Fruit fly (Drosophila melanogaster) whole organism, embryonic: ENCODE data around the gene CG31549.
A peak's percentile ranks its signal among the peaks of the same experiment; 100 is the strongest.

Source experiments
- Antp ChIP-seq: fragments of 200-800 bp; sonication (Bioruptor generic); optimal IDR thresholded peaks from 3 replicates; lab custom pipeline; 2016; ENCODE audit warnings: missing biosample characterization, missing genetic modification characterization
- CG10654 ChIP-seq: fragments of 200-800 bp; sonication (Bioruptor generic); optimal IDR thresholded peaks from 2 replicates; lab custom pipeline; 2016; ENCODE audit warnings: missing biosample characterization, missing genetic modification characterization
- CG12744 ChIP-seq: fragments of 200-800 bp; sonication (Bioruptor generic); optimal IDR thresholded peaks from 2 replicates; lab custom pipeline; 2016; ENCODE audit warnings: missing biosample characterization, missing genetic modification characterization
- CG13296 ChIP-seq: fragments of 200-800 bp; sonication (Bioruptor generic); optimal IDR thresholded peaks from 3 replicates; lab custom pipeline; 2018; ENCODE audit warnings: missing biosample characterization, mild to moderate bottlenecking, missing genetic modification characterization
- CG15514 ChIP-seq: fragments of 200-800 bp; sonication (Bioruptor generic); optimal IDR thresholded peaks from 3 replicates; lab custom pipeline; 2017; ENCODE audit warnings: missing biosample characterization, missing genetic modification characterization, mild to moderate bottlenecking, moderate library complexity, missing genetic modification reagents
- CG16813 ChIP-seq: fragments of 200-800 bp; sonication (Bioruptor generic); IDR thresholded peaks from 3 replicates; pipeline ENCODE4 v1.3.6; 2022; ENCODE audit warnings: missing biosample characterization, missing genetic modification characterization; ENCODE audit not compliant: partially characterized antibody
- CG17385 ChIP-seq: fragments of 200-800 bp; sonication (Bioruptor generic); optimal IDR thresholded peaks from 3 replicates; lab custom pipeline; 2018; ENCODE audit warnings: missing biosample characterization, mild to moderate bottlenecking, missing genetic modification characterization
- CG17802 ChIP-seq: fragments of 200-800 bp; sonication (Bioruptor generic); optimal IDR thresholded peaks from 2 replicates; lab custom pipeline; 2018; ENCODE audit warnings: missing biosample characterization, mild to moderate bottlenecking, missing genetic modification characterization, moderate library complexity
- CG17912 ChIP-seq: fragments of 200-800 bp; sonication (Bioruptor generic); optimal IDR thresholded peaks from 2 replicates; lab custom pipeline; 2018; ENCODE audit warnings: missing biosample characterization, mild to moderate bottlenecking, missing genetic modification characterization
- CG1792 ChIP-seq: fragments of 200-800 bp; sonication (Bioruptor generic); optimal IDR thresholded peaks from 2 replicates; lab custom pipeline; 2016; ENCODE audit warnings: missing biosample characterization, missing genetic modification characterization
- CG4424 ChIP-seq: fragments of 200-800 bp; sonication (Bioruptor generic); optimal IDR thresholded peaks from 3 replicates; lab custom pipeline; 2016; ENCODE audit warnings: missing biosample characterization, missing genetic modification characterization
- CG4854 ChIP-seq: fragments of 200-800 bp; sonication (Bioruptor generic); optimal IDR thresholded peaks from 2 replicates; lab custom pipeline; 2016; ENCODE audit warnings: missing biosample characterization, missing genetic modification characterization, inconsistent platforms
- CG6654 ChIP-seq: fragments of 200-800 bp; sonication (Bioruptor generic); optimal IDR thresholded peaks from 2 replicates; lab custom pipeline; 2017; ENCODE audit warnings: missing biosample characterization, mild to moderate bottlenecking, missing genetic modification characterization
- CG6854 ChIP-seq: fragments of 200-800 bp; sonication (Bioruptor generic); optimal IDR thresholded peaks from 3 replicates; lab custom pipeline; 2017; ENCODE audit warnings: missing biosample characterization, mild to moderate bottlenecking, missing genetic modification characterization
- CG7928 ChIP-seq: fragments of 200-800 bp; sonication (Bioruptor generic); optimal IDR thresholded peaks from 2 replicates; lab custom pipeline; 2017; ENCODE audit warnings: missing biosample characterization, mild to moderate bottlenecking, missing genetic modification characterization
- CG8478 ChIP-seq: fragments of >200 bp; optimal IDR thresholded peaks from 2 replicates; lab custom pipeline; 2018
- CHES-1-like ChIP-seq: fragments of 200-800 bp; sonication (Bioruptor generic); optimal IDR thresholded peaks from 2 replicates; lab custom pipeline; 2016; ENCODE audit warnings: missing biosample characterization, missing genetic modification characterization
- Camta ChIP-seq: fragments of 200-800 bp; sonication (Bioruptor generic); optimal IDR thresholded peaks from 2 replicates; lab custom pipeline; 2016; ENCODE audit warnings: missing biosample characterization, missing genetic modification characterization
- Gsc ChIP-seq: fragments of 200-800 bp; sonication (Bioruptor generic); IDR thresholded peaks from 2 replicates; pipeline ENCODE4 v1.3.6; 2022; ENCODE audit warnings: missing biosample characterization, missing genetic modification characterization
- HLH4C ChIP-seq: fragments of 200-800 bp; sonication (Bioruptor generic); IDR thresholded peaks from 3 replicates; pipeline ENCODE4 v1.3.6; 2022; ENCODE audit warnings: missing biosample characterization, missing genetic modification characterization; ENCODE audit not compliant: partially characterized antibody
- HmgZ ChIP-seq: fragments of 200-800 bp; sonication (Bioruptor generic); optimal IDR thresholded peaks from 2 replicates; lab custom pipeline; 2018; ENCODE audit warnings: missing biosample characterization, mild to moderate bottlenecking, missing genetic modification characterization
- Hmx ChIP-seq: fragments of 200-800 bp; sonication (Bioruptor generic); optimal IDR thresholded peaks from 2 replicates; lab custom pipeline; 2016; ENCODE audit warnings: missing biosample characterization, missing genetic modification characterization
- Hsf ChIP-seq: fragments of 200-800 bp; sonication (Bioruptor generic); optimal IDR thresholded peaks from 3 replicates; lab custom pipeline; 2016; ENCODE audit warnings: missing biosample characterization, missing genetic modification characterization
- Jarid2 ChIP-seq: fragments of 200-800 bp; sonication (Bioruptor generic); optimal IDR thresholded peaks from 3 replicates; lab custom pipeline; 2017; ENCODE audit warnings: mild to moderate bottlenecking, missing biosample characterization, missing genetic modification reagents, missing genetic modification characterization
- Lhr ChIP-seq: fragments of 200-800 bp; sonication (Bioruptor generic); optimal IDR thresholded peaks from 3 replicates; lab custom pipeline; 2017; ENCODE audit warnings: mild to moderate bottlenecking, missing biosample characterization, missing genetic modification reagents, missing genetic modification characterization
- Pdp1 ChIP-seq, 2 experiments: fragments of 200-800 bp; sonication (Bioruptor generic); optimal IDR thresholded peaks; 3 replicates each; lab custom pipeline; 2016; ENCODE audit warnings: missing biosample characterization in 2 of 2, missing genetic modification characterization in 2 of 2, mild to moderate bottlenecking in 1 of 2, moderate library complexity in 1 of 2
- Poxn ChIP-seq: fragments of 200-800 bp; sonication (Bioruptor generic); IDR thresholded peaks from 2 replicates; pipeline ENCODE4 v1.3.6; 2022; ENCODE audit warnings: missing biosample characterization, missing genetic modification characterization
- Scr ChIP-seq: fragments of 200-800 bp; sonication (Bioruptor generic); IDR thresholded peaks from 2 replicates; pipeline ENCODE4 v1.3.6; 2022; ENCODE audit warnings: missing biosample characterization, missing genetic modification characterization; ENCODE audit not compliant: partially characterized antibody
- Sry-δ ChIP-seq: fragments of 200-800 bp; sonication (Bioruptor generic); optimal IDR thresholded peaks from 2 replicates; lab custom pipeline; 2016; ENCODE audit warnings: missing biosample characterization, missing genetic modification characterization
- Stat92E ChIP-seq, 3 experiments: fragments of >200 bp in 2 of 3; fragments of 200-800 bp in 1 of 3; sonication (Bioruptor generic) in 1 of 3; optimal IDR thresholded peaks; 2 replicates each; lab custom pipeline; 2017 to 2019; ENCODE audit warnings: missing biosample characterization in 3 of 3, missing genetic modification characterization in 3 of 3, mild to moderate bottlenecking in 1 of 3, moderate library complexity in 1 of 3
- amos ChIP-seq: fragments of 200-800 bp; sonication (Bioruptor generic); IDR thresholded peaks from 2 replicates; pipeline ENCODE4 v1.3.6; 2022; ENCODE audit warnings: missing biosample characterization, missing genetic modification characterization; ENCODE audit not compliant: partially characterized antibody
- aop ChIP-seq: fragments of 200-800 bp; sonication (Bioruptor generic); IDR thresholded peaks from 2 replicates; pipeline ENCODE4 v1.3.6; 2022; ENCODE audit warnings: missing biosample characterization, missing genetic modification characterization
- ci ChIP-seq: fragments of 200-800 bp; sonication (Bioruptor generic); IDR thresholded peaks from 3 replicates; pipeline ENCODE4 v1.3.6; 2022; ENCODE audit warnings: missing biosample characterization, missing genetic modification characterization
- en ChIP-seq: fragments of 200-800 bp; sonication (Bioruptor generic); optimal IDR thresholded peaks from 2 replicates; lab custom pipeline; 2016; ENCODE audit warnings: missing biosample characterization, missing genetic modification characterization
- fru ChIP-seq: fragments of >200 bp; optimal IDR thresholded peaks from 2 replicates; lab custom pipeline; 2017
- fu2 ChIP-seq: fragments of 200-800 bp; sonication (Bioruptor generic); optimal IDR thresholded peaks from 2 replicates; lab custom pipeline; 2016; ENCODE audit warnings: missing biosample characterization, missing genetic modification characterization
- gt ChIP-seq: fragments of 200-800 bp; sonication (Bioruptor generic); IDR thresholded peaks from 2 replicates; pipeline ENCODE4 v1.3.6; 2022; ENCODE audit warnings: missing biosample characterization, missing genetic modification characterization
- nmo ChIP-seq: fragments of 200-800 bp; sonication (Bioruptor generic); optimal IDR thresholded peaks from 2 replicates; lab custom pipeline; 2018; ENCODE audit warnings: missing biosample characterization, mild to moderate bottlenecking, missing genetic modification characterization, moderate library complexity
- nom ChIP-seq: fragments of 200-800 bp; sonication (Bioruptor generic); optimal IDR thresholded peaks from 2 replicates; lab custom pipeline; 2017; ENCODE audit warnings: missing biosample characterization, missing genetic modification characterization, mild to moderate bottlenecking, moderate library complexity, missing genetic modification reagents
- peb ChIP-seq: fragments of 200-800 bp; sonication (Bioruptor generic); IDR thresholded peaks from 2 replicates; pipeline ENCODE4 v1.3.6; 2022; ENCODE audit warnings: missing biosample characterization, missing genetic modification characterization
- prd ChIP-seq, 3 experiments: fragments of >200 bp in 2 of 3; fragments of 200-800 bp in 1 of 3; sonication (Bioruptor generic) in 1 of 3; optimal IDR thresholded peaks in 2 of 3; IDR thresholded peaks in 1 of 3; 2 replicates in 2 of 3; 3 replicates in 1 of 3; pipeline versions ENCODE4 v1.3.6 to Lab custom; 2017 to 2022; ENCODE audit warnings: missing biosample characterization in 1 of 3, missing genetic modification characterization in 1 of 3
- shn ChIP-seq: fragments of 200-800 bp; sonication (Bioruptor generic); optimal IDR thresholded peaks from 3 replicates; lab custom pipeline; 2016; ENCODE audit warnings: missing biosample characterization, missing genetic modification characterization
- slou ChIP-seq: fragments of 200-800 bp; sonication (Bioruptor generic); optimal IDR thresholded peaks from 3 replicates; lab custom pipeline; 2016; ENCODE audit warnings: missing biosample characterization, missing genetic modification characterization
- so ChIP-seq: fragments of 200-800 bp; sonication (Bioruptor generic); IDR thresholded peaks from 3 replicates; pipeline ENCODE4 v1.3.6; 2022; ENCODE audit warnings: missing biosample characterization, missing genetic modification characterization
- stwl ChIP-seq: fragments of 200-800 bp; sonication (Bioruptor generic); optimal IDR thresholded peaks from 3 replicates; lab custom pipeline; 2018; ENCODE audit warnings: missing biosample characterization, mild to moderate bottlenecking, missing genetic modification characterization, moderate library complexity
- ttk ChIP-seq: fragments of 200-800 bp; sonication (Bioruptor generic); IDR thresholded peaks from 2 replicates; pipeline ENCODE4 v2.1.2; 2022; ENCODE audit warnings: missing biosample characterization, missing genetic modification characterization
- tx ChIP-seq: fragments of 200-800 bp; sonication (Bioruptor generic); optimal IDR thresholded peaks from 2 replicates; lab custom pipeline; 2016; ENCODE audit warnings: missing biosample characterization, missing genetic modification characterization
- unc-4 ChIP-seq: fragments of 200-800 bp; sonication (Bioruptor generic); IDR thresholded peaks from 2 replicates; pipeline ENCODE4 v1.3.6; 2022; ENCODE audit warnings: missing biosample characterization, missing genetic modification characterization; ENCODE audit not compliant: partially characterized antibody
- wor ChIP-seq: fragments of 200-800 bp; sonication (Bioruptor generic); IDR thresholded peaks from 2 replicates; pipeline ENCODE4 v1.3.6; 2022; ENCODE audit warnings: missing biosample characterization, missing genetic modification characterization
- z ChIP-seq: fragments of 200-800 bp; sonication (Bioruptor generic); IDR thresholded peaks from 3 replicates; pipeline ENCODE4 v1.3.6; 2022; ENCODE audit warnings: missing biosample characterization, missing genetic modification characterization

CG31549 gene

DNA sequence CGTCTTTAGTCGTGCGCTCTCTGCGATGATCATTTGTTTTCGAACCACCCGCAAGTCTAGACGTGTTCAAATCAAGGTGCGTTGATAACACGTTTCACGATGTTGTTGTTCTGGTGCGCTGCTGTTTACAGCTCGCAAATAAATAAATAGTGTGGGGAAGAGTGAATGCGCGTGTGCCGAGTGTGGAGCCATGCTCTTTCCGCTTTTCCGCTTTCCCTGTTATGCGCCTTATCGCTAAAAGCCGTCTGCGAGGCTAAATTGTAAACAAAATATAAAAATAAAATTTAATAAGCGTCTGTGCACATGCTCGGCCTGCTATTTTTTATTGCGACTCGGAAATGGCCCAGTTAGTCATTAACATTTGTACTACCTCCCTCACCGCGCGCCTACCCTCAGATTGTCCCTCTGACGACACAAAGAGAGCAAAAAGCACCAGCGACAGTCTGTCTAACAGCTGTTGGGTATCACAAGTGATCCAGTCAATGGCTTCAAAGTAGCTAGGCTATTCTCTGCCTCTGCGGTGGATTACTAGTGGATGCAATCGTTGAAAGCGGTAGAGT, 40.7 kb downstream of the CG31549 start (continued):
- TF ChIP-seq ttk (no peak), CG17912 (GFP tag; lab: Kevin White, UChicago) (peak; percentile 93), aop (GFP tag; lab: Robert Waterston, UW) (no peak), HmgZ (tag; lab: Kevin White, UChicago) (peak; percentile 85), Stat92E (GFP tag; optimal IDR thresholded peaks at IDR 0.05; lab: Kevin White, UChicago) (peak in 1 of 3 experiments; percentile 67), en (GFP tag; lab: Kevin White, UChicago) (peak; percentile 47), CG12744 (GFP tag; lab: Kevin White, UChicago) (no peak), unc-4 (GFP tag; lab: Robert Waterston, UW) (0 out of 2 replicates have a peak, but pooled peaks have one; percentile 18), wor (GFP tag; lab: Robert Waterston, UW) (no peak), Hmx (GFP tag; lab: Kevin White, UChicago) (no peak), stwl (tag; lab: Kevin White, UChicago) (no peak), CG10654 (GFP tag; lab: Kevin White, UChicago) (peak; percentile 41), Jarid2 (GFP tag; lab: Kevin White, UChicago) (peak; percentile 65), slou (no peak), CG1792 (GFP tag; lab: Kevin White, UChicago) (peak; percentile 56), CG17385 (GFP tag; lab: Kevin White, UChicago) (peak; percentile 80), CG15514 (GFP tag; lab: Kevin White, UChicago) (peak; percentile 72), Sry-δ (GFP tag; lab: Kevin White, UChicago) (peak; percentile 7), Lhr (GFP tag; lab: Kevin White, UChicago) (peak; percentile 78), Gsc (GFP tag; lab: Robert Waterston, UW) (no peak), Scr (GFP tag; lab: Robert Waterston, UW) (peak; percentile 33), Antp (GFP tag; lab: Kevin White, UChicago) (peak; percentile 41), Pdp1 (GFP tag; optimal IDR thresholded peaks at IDR 0.05; lab: Kevin White, UChicago) (peak; percentile 30 to 83), amos (GFP tag; lab: Robert Waterston, UW) (no peak; the same call in 1 of the 2 replicates), CG7928 (peak; percentile 25), Poxn (GFP tag; lab: Robert Waterston, UW) (no peak), CG13296 (GFP tag; lab: Kevin White, UChicago) (peak; percentile 93), nmo (GFP tag; lab: Kevin White, UChicago) (no peak), z (GFP tag; lab: Robert Waterston, UW) (0 out of 3 replicates have a peak, but pooled peaks have one; percentile 42), nom (GFP tag; lab: Kevin White, UChicago) (no peak), fu2 (GFP tag; lab: Kevin White, UChicago) (peak; percentile 38), peb (GFP tag; lab: Robert Waterston, UW) (no peak), CG8478 (lab: Kevin White, UChicago) (no peak), CG4424 (GFP tag; lab: Kevin White, UChicago) (peak; percentile 42), CG16813 (GFP tag; lab: Robert Waterston, UW) (no peak), CG4854 (GFP tag; lab: Kevin White, UChicago) (peak; percentile 44), CG6654 (GFP tag; lab: Kevin White, UChicago) (peak; percentile 25), CG17802 (peak; percentile 55), CG6854 (peak; percentile 83), gt (GFP tag; lab: Robert Waterston, UW) (no peak), HLH4C (GFP tag; lab: Robert Waterston, UW) (no peak), fru (no peak), Camta (GFP tag; lab: Kevin White, UChicago) (peak; percentile 49), prd (optimal IDR thresholded peaks at IDR 0.05; lab: Kevin White, UChicago) (no peak), prd (GFP tag; IDR thresholded peaks at IDR 0.05; lab: Robert Waterston, UW) (peak; percentile 42; the same call in 2 of the 3 replicates), tx (GFP tag; lab: Kevin White, UChicago) (no peak), ci (GFP tag; lab: Robert Waterston, UW) (peak; percentile 90), shn (GFP tag; lab: Kevin White, UChicago) (peak; percentile 6), so (GFP tag; lab: Robert Waterston, UW) (peak; percentile 68; the same call in 1 of the 3 replicates), CHES-1-like (GFP tag; lab: Kevin White, UChicago) (peak; percentile 57), Hsf (peak; percentile 47)
